Worm (Caenorhabditis elegans): ENCODE measurements around the gene unc-6.

DNA sequence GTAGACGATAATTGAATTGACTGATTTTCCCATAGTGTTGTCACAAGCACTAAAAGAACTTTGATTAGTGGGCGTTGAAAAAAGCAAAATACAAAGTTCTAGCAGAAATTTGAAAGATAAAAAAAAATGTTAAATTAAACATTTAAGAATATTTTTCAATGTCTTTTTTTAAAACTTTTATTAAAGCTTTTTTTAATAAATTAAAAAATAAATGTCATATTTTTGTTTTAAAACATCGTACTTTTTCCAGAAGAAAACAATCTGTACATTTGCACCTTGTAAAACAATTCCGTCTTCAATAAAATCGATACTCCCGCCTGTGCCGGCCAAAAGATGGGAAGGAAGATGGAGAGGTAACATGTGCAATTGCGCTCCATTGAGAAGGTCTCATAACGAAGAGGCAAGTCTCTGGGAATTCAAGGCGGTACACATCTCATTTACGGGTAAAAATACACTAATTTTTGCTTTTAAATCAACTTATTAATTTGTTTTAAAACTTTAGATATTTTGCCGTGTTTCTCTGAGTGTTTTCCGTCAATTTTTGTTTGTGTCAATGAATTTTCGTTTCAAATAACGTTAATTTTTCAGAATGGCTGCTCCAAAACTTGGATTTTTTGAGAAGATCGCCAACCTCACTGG lies 48.7 kb upstream of the unc-6 start, which contains the start of the genes glr-6 and asg-2:
- TF ChIP-seq him-1 (tag; optimal IDR thresholded peaks at IDR 0.05) (peak; percentile 22), dao-5 (tag; optimal IDR thresholded peaks at IDR 0.05) (no peak)

Measured in whole organism, L4/young adult.